Worm (Caenorhabditis elegans) whole organism, L2 larva: Measurements from ENCODE around the gene rip-1.

Source experiments
- C34F6.9 ChIP-seq: fragments of 150-350 bp; optimal IDR thresholded peaks from 2 replicates; lab custom pipeline; 2014; ENCODE audit warnings: missing biosample characterization, missing genetic modification characterization
- F13H6.1 ChIP-seq: sonication (generic microtip); optimal IDR thresholded peaks from 2 replicates; lab custom pipeline; 2016; ENCODE audit warnings: missing genetic modification characterization, missing compliant biosample characterization
- R02D3.7 ChIP-seq: fragments of 150-350 bp; optimal IDR thresholded peaks from 2 replicates; lab custom pipeline; 2014; ENCODE audit warnings: missing biosample characterization, missing genetic modification characterization
- Y55F3AM.14 ChIP-seq: fragments of 200-800 bp; sonication (Bioruptor generic); optimal IDR thresholded peaks from 2 replicates; lab custom pipeline; 2018; ENCODE audit warnings: mild to moderate bottlenecking, missing genetic modification characterization, missing compliant biosample characterization
- alr-1 ChIP-seq: fragments of 150-350 bp; optimal IDR thresholded peaks from 2 replicates; lab custom pipeline; 2014; ENCODE audit warnings: missing biosample characterization, missing genetic modification characterization
- ama-1 ChIP-seq: fragments of 150-350 bp; optimal IDR thresholded peaks from 2 replicates; lab custom pipeline; 2018; ENCODE audit warnings: inconsistent platforms
- blmp-1 ChIP-seq: sonication (generic microtip); optimal IDR thresholded peaks from 2 replicates; lab custom pipeline; 2017; ENCODE audit warnings: missing genetic modification characterization, mild to moderate bottlenecking, missing compliant biosample characterization, antibody characterized with exemption, moderate library complexity; ENCODE audit not compliant: insufficient read depth
- ceh-16 ChIP-seq: fragments of 150-350 bp; optimal IDR thresholded peaks from 2 replicates; lab custom pipeline; 2014; ENCODE audit warnings: missing biosample characterization, missing genetic modification characterization
- crh-2 ChIP-seq: sonication (generic microtip); optimal IDR thresholded peaks from 2 replicates; lab custom pipeline; 2017; ENCODE audit warnings: missing biosample characterization, missing genetic modification characterization
- egl-27 ChIP-seq: sonication (generic microtip); optimal IDR thresholded peaks from 3 replicates; lab custom pipeline; 2017; ENCODE audit warnings: missing biosample characterization, missing genetic modification reagents, missing genetic modification characterization
- gmeb-1 ChIP-seq: fragments of 150-350 bp; optimal IDR thresholded peaks from 2 replicates; lab custom pipeline; 2014; ENCODE audit warnings: missing biosample characterization, missing genetic modification characterization
- lin-11 ChIP-seq: fragments of 150-350 bp; sonication (generic microtip); optimal IDR thresholded peaks from 2 replicates; lab custom pipeline; 2014; ENCODE audit warnings: missing biosample characterization, missing genetic modification characterization, inconsistent platforms, mixed read lengths
- lin-13 ChIP-seq: fragments of 150-350 bp; optimal IDR thresholded peaks from 2 replicates; lab custom pipeline; 2014; ENCODE audit warnings: missing biosample characterization, missing genetic modification reagents, missing genetic modification characterization
- lsy-2 ChIP-seq, 2 experiments: fragments of 150-350 bp in 1 of 2; sonication (generic microtip) in 1 of 2; optimal IDR thresholded peaks; 2 replicates each; lab custom pipeline; 2014 to 2017; ENCODE audit warnings: missing biosample characterization in 2 of 2, missing genetic modification characterization in 2 of 2
- mab-5 ChIP-seq: fragments of 150-350 bp; optimal IDR thresholded peaks from 2 replicates; lab custom pipeline; 2014; ENCODE audit warnings: missing biosample characterization, missing genetic modification characterization
- nhr-129 ChIP-seq: fragments of 150-350 bp; optimal IDR thresholded peaks from 2 replicates; lab custom pipeline; 2014; ENCODE audit warnings: missing biosample characterization, missing genetic modification characterization
- nhr-23 ChIP-seq: fragments of 150-350 bp; optimal IDR thresholded peaks from 2 replicates; lab custom pipeline; 2014; ENCODE audit warnings: missing biosample characterization, missing genetic modification reagents, missing genetic modification characterization
- nhr-237 ChIP-seq: fragments of 150-350 bp; optimal IDR thresholded peaks from 2 replicates; lab custom pipeline; 2014; ENCODE audit warnings: missing biosample characterization, missing genetic modification characterization
- nhr-25 ChIP-seq: fragments of 150-350 bp; sonication (generic microtip); optimal IDR thresholded peaks from 3 replicates; lab custom pipeline; 2014; ENCODE audit warnings: missing biosample characterization, missing genetic modification characterization
- nhr-6 ChIP-seq: fragments of 150-350 bp; optimal IDR thresholded peaks from 2 replicates; lab custom pipeline; 2014; ENCODE audit warnings: missing biosample characterization, missing genetic modification characterization
- nhr-77 ChIP-seq: fragments of 150-350 bp; optimal IDR thresholded peaks from 2 replicates; lab custom pipeline; 2014; ENCODE audit warnings: missing biosample characterization, missing genetic modification characterization
- peb-1 ChIP-seq: fragments of 150-350 bp; optimal IDR thresholded peaks from 2 replicates; lab custom pipeline; 2014; ENCODE audit warnings: missing biosample characterization, missing genetic modification characterization
- sem-4 ChIP-seq: fragments of 150-350 bp; optimal IDR thresholded peaks from 2 replicates; lab custom pipeline; 2014; ENCODE audit warnings: missing biosample characterization, missing genetic modification reagents, missing genetic modification characterization
- skn-1 ChIP-seq: sonication (generic microtip); optimal IDR thresholded peaks from 2 replicates; lab custom pipeline; 2017; ENCODE audit warnings: missing biosample characterization, missing genetic modification characterization
- sma-3 ChIP-seq: sonication (generic microtip); optimal IDR thresholded peaks from 2 replicates; lab custom pipeline; 2016; ENCODE audit warnings: missing genetic modification reagents, missing genetic modification characterization, missing compliant biosample characterization
- sma-9 ChIP-seq, 2 experiments: fragments of 150-350 bp in 1 of 2; sonication (generic microtip) in 1 of 2; optimal IDR thresholded peaks; 2 replicates each; lab custom pipeline; 2014 to 2016; ENCODE audit warnings: missing genetic modification characterization in 2 of 2, mild to moderate bottlenecking in 1 of 2, missing biosample characterization in 1 of 2, missing compliant biosample characterization in 1 of 2, missing genetic modification reagents in 1 of 2, moderate library complexity in 1 of 2
- unc-39 ChIP-seq: fragments of 150-350 bp; optimal IDR thresholded peaks from 2 replicates; lab custom pipeline; 2014; ENCODE audit warnings: missing biosample characterization, missing genetic modification characterization
- unc-55 ChIP-seq: fragments of 150-350 bp; sonication (generic microtip); optimal IDR thresholded peaks from 3 replicates; lab custom pipeline; 2014; ENCODE audit warnings: missing biosample characterization, missing genetic modification reagents, missing genetic modification characterization
- unc-62 ChIP-seq: fragments of 150-350 bp; optimal IDR thresholded peaks from 2 replicates; lab custom pipeline; 2014; ENCODE audit warnings: missing biosample characterization, missing genetic modification reagents, missing genetic modification characterization
- ztf-4 ChIP-seq: fragments of 150-350 bp; optimal IDR thresholded peaks from 2 replicates; lab custom pipeline; 2014; ENCODE audit warnings: missing biosample characterization, missing genetic modification characterization

Gene rip-1

ce11 chrIII:10214540-10214979 lies 44.0 kb downstream of the rip-1 start:
- TF ChIP-seq blmp-1 (tag; lab: Kevin White, UChicago) (peak; percentile 45), ama-1 (lab: Kevin White, UChicago) (peak; percentile 89), nhr-6 (tag; lab: Kevin White, UChicago) (peak; percentile 13), sma-9 (GFP tag; optimal IDR thresholded peaks at IDR 0.05; lab: Kevin White, UChicago) (peak; percentile 8), sma-9 (tag; optimal IDR thresholded peaks at IDR 0.05; lab: Kevin White, UChicago) (no peak), nhr-77 (tag; lab: Kevin White, UChicago) (no peak), nhr-23 (no peak), nhr-129 (peak; percentile 6), ztf-4 (tag; lab: Kevin White, UChicago) (peak; percentile 85), egl-27 (tag; lab: Kevin White, UChicago) (no peak), unc-62 (no peak), sma-3 (GFP tag; lab: Kevin White, UChicago) (peak; percentile 75), nhr-25 (tag; lab: Kevin White, UChicago) (peak; percentile 59), gmeb-1 (tag; lab: Kevin White, UChicago) (peak; percentile 32), Y55F3AM.14 (GFP tag; lab: Kevin White, UChicago) (peak; percentile 41), sem-4 (tag; lab: Kevin White, UChicago) (peak; percentile 58), crh-2 (peak; percentile 85), lsy-2 (tag; optimal IDR thresholded peaks at IDR 0.05; lab: Kevin White, UChicago) (peak in 1 of 2 experiments; percentile 80), F13H6.1 (tag; lab: Kevin White, UChicago) (peak; percentile 71), mab-5 (tag; lab: Kevin White, UChicago) (no peak), lin-13 (GFP tag; lab: Kevin White, UChicago) (peak; percentile 58)

ce11 chrIII:10211889-10212494 lies 46.5 kb downstream of the rip-1 start, which contains the start of the genes blos-1 and best-18:
TSS of gene blos-1 (minus strand) at chrIII:10211946.
TSS of gene best-18 (plus strand) at chrIII:10212396.
- TF ChIP-seq nhr-25 (tag; lab: Kevin White, UChicago) (no peak), unc-55 (GFP tag; lab: Kevin White, UChicago) (peak; percentile 18), lsy-2 (tag; optimal IDR thresholded peaks at IDR 0.05; lab: Kevin White, UChicago) (peak in 1 of 2 experiments; percentile 19)
- TF ChIP-seq, all 48 proteins: peak for 2

- TF ChIP-seq ztf-4 (tag; lab: Kevin White, UChicago) (no peak), ama-1 (lab: Kevin White, UChicago) (no peak), C34F6.9 (tag; lab: Kevin White, UChicago) (no peak), gmeb-1 (tag; lab: Kevin White, UChicago) (no peak), F13H6.1 (tag; lab: Kevin White, UChicago) (no peak), unc-39 (tag; lab: Kevin White, UChicago) (no peak), nhr-237 (tag; lab: Kevin White, UChicago) (no peak), R02D3.7 (tag; lab: Kevin White, UChicago) (no peak), mab-5 (tag; lab: Kevin White, UChicago) (no peak), lin-11 (tag; lab: Kevin White, UChicago) (no peak), nhr-77 (tag; lab: Kevin White, UChicago) (no peak), skn-1 (tag; lab: Kevin White, UChicago) (no peak), crh-2 (no peak), peb-1 (no peak), ceh-16 (no peak), alr-1 (tag; lab: Kevin White, UChicago) (no peak), nhr-23 (no peak), Y55F3AM.14 (GFP tag; lab: Kevin White, UChicago) (no peak)
Observed at ce11 chrIII:10209703-10210102, 48.8 kb downstream of the rip-1 start, which contains the start of gene T20G5.9. TSS of gene T20G5.9 (plus strand) at chrIII:10209840.
